Fruit fly (Drosophila melanogaster) whole organism, embryonic: ENCODE data around the gene Mis12.

Experiments
- Aef1 ChIP-seq: fragments of 200-800 bp; sonication (Bioruptor generic); IDR thresholded peaks from 3 replicates; pipeline ENCODE4 v1.3.6; 2022; ENCODE audit warnings: missing biosample characterization, missing genetic modification characterization
- Atf-2 ChIP-seq: fragments of 200-800 bp; sonication (Bioruptor generic); optimal IDR thresholded peaks from 2 replicates; lab custom pipeline; 2016; ENCODE audit warnings: missing biosample characterization, missing genetic modification characterization
- CG11696 ChIP-seq: fragments of 200-800 bp; sonication (Bioruptor generic); IDR thresholded peaks from 2 replicates; pipeline ENCODE4 v1.3.6; 2022; ENCODE audit warnings: missing biosample characterization, missing genetic modification characterization
- CG12744 ChIP-seq: fragments of 200-800 bp; sonication (Bioruptor generic); optimal IDR thresholded peaks from 2 replicates; lab custom pipeline; 2016; ENCODE audit warnings: missing biosample characterization, missing genetic modification characterization
- CG13775 ChIP-seq: fragments of 200-800 bp; sonication (Bioruptor generic); optimal IDR thresholded peaks from 3 replicates; lab custom pipeline; 2017; ENCODE audit warnings: missing biosample characterization, mild to moderate bottlenecking, missing genetic modification characterization
- CG13894 ChIP-seq: fragments of 200-800 bp; sonication (Bioruptor generic); optimal IDR thresholded peaks from 3 replicates; lab custom pipeline; 2018; ENCODE audit warnings: missing biosample characterization, mild to moderate bottlenecking, missing genetic modification characterization, moderate library complexity
- CG1602 ChIP-seq: fragments of 200-800 bp; sonication (Bioruptor generic); optimal IDR thresholded peaks from 3 replicates; lab custom pipeline; 2016; ENCODE audit warnings: missing biosample characterization, missing genetic modification characterization
- CG18764 ChIP-seq: fragments of 200-800 bp; sonication (Bioruptor generic); optimal IDR thresholded peaks from 3 replicates; lab custom pipeline; 2016; ENCODE audit warnings: missing biosample characterization, missing genetic modification characterization
- CG2116 ChIP-seq: fragments of 200-800 bp; sonication (Bioruptor generic); optimal IDR thresholded peaks from 3 replicates; lab custom pipeline; 2018; ENCODE audit warnings: missing biosample characterization, mild to moderate bottlenecking, missing genetic modification characterization
- CG2199 ChIP-seq: fragments of 200-800 bp; sonication (Bioruptor generic); IDR thresholded peaks from 3 replicates; pipeline ENCODE4 v1.3.6; 2022; ENCODE audit warnings: missing biosample characterization, missing genetic modification characterization
- CG3163 ChIP-seq: fragments of 200-800 bp; sonication (Bioruptor generic); optimal IDR thresholded peaks from 3 replicates; lab custom pipeline; 2016; ENCODE audit warnings: missing biosample characterization, missing genetic modification characterization
- CG42726 ChIP-seq: fragments of 200-800 bp; sonication (Bioruptor generic); IDR thresholded peaks from 2 replicates; pipeline ENCODE4 v1.3.6; 2022; ENCODE audit warnings: missing biosample characterization, missing genetic modification characterization; ENCODE audit not compliant: partially characterized antibody
- CG43689 ChIP-seq: fragments of 200-800 bp; sonication (Bioruptor generic); IDR thresholded peaks from 2 replicates; pipeline ENCODE4 v1.3.6; 2022; ENCODE audit warnings: missing biosample characterization, missing genetic modification characterization
- CG4730 ChIP-seq: fragments of 200-800 bp; sonication (Bioruptor generic); IDR thresholded peaks from 2 replicates; pipeline ENCODE4 v1.3.6; 2022; ENCODE audit warnings: missing biosample characterization, missing genetic modification characterization
- CG4820 ChIP-seq: fragments of 200-800 bp; sonication (Bioruptor generic); optimal IDR thresholded peaks from 3 replicates; lab custom pipeline; 2016; ENCODE audit warnings: missing biosample characterization, missing genetic modification characterization
- CG6654 ChIP-seq: fragments of 200-800 bp; sonication (Bioruptor generic); optimal IDR thresholded peaks from 2 replicates; lab custom pipeline; 2017; ENCODE audit warnings: missing biosample characterization, mild to moderate bottlenecking, missing genetic modification characterization
- CG7556 ChIP-seq: fragments of 200-800 bp; sonication (Bioruptor generic); optimal IDR thresholded peaks from 2 replicates; lab custom pipeline; 2017; ENCODE audit warnings: missing biosample characterization, mild to moderate bottlenecking, missing genetic modification characterization
- CG7987 ChIP-seq: fragments of 200-800 bp; sonication (Bioruptor generic); optimal IDR thresholded peaks from 2 replicates; lab custom pipeline; 2018; ENCODE audit warnings: missing biosample characterization, mild to moderate bottlenecking, missing genetic modification characterization, moderate library complexity
- CG8478 ChIP-seq: fragments of >200 bp; optimal IDR thresholded peaks from 2 replicates; lab custom pipeline; 2018
- CG9437 ChIP-seq: fragments of 200-800 bp; sonication (Bioruptor generic); optimal IDR thresholded peaks from 2 replicates; lab custom pipeline; 2018; ENCODE audit warnings: missing biosample characterization, mild to moderate bottlenecking, missing genetic modification characterization
- CG9932 ChIP-seq: fragments of 200-800 bp; sonication (Bioruptor generic); IDR thresholded peaks from 2 replicates; pipeline ENCODE4 v1.3.6; 2022; ENCODE audit warnings: missing biosample characterization, missing genetic modification characterization
- Dfd ChIP-seq, 2 experiments: fragments of >200 bp; optimal IDR thresholded peaks; 2 replicates each; lab custom pipeline; 2017; ENCODE audit warnings: missing biosample characterization in 2 of 2, missing genetic modification characterization in 2 of 2
- Dll ChIP-seq: fragments of 200-800 bp; sonication (Bioruptor generic); IDR thresholded peaks from 4 replicates; pipeline ENCODE4 v1.3.6; 2022; ENCODE audit warnings: missing biosample characterization, missing genetic modification characterization; ENCODE audit not compliant: partially characterized antibody
- Dref ChIP-seq: fragments of 200-800 bp; sonication (Bioruptor generic); IDR thresholded peaks from 2 replicates; pipeline ENCODE4 v1.3.6; 2022; ENCODE audit warnings: missing biosample characterization, missing genetic modification characterization
- HLHmδ ChIP-seq: fragments of 200-800 bp; sonication (Bioruptor generic); optimal IDR thresholded peaks from 2 replicates; lab custom pipeline; 2018; ENCODE audit warnings: missing biosample characterization, mild to moderate bottlenecking, missing genetic modification characterization, moderate library complexity
- Lhr ChIP-seq: fragments of 200-800 bp; sonication (Bioruptor generic); optimal IDR thresholded peaks from 3 replicates; lab custom pipeline; 2017; ENCODE audit warnings: mild to moderate bottlenecking, missing biosample characterization, missing genetic modification reagents, missing genetic modification characterization
- Lpt ChIP-seq: fragments of >200 bp; optimal IDR thresholded peaks from 2 replicates; lab custom pipeline; 2018; ENCODE audit warnings: missing biosample characterization, missing genetic modification characterization
- Neu2 ChIP-seq: fragments of 200-800 bp; sonication (Bioruptor generic); optimal IDR thresholded peaks from 3 replicates; lab custom pipeline; 2016; ENCODE audit warnings: missing biosample characterization, missing genetic modification characterization, borderline replicate concordance
- PHDP ChIP-seq: fragments of 200-800 bp; sonication (Bioruptor generic); optimal IDR thresholded peaks from 3 replicates; lab custom pipeline; 2018; ENCODE audit warnings: missing biosample characterization, mild to moderate bottlenecking, missing genetic modification characterization, moderate library complexity
- Poxn ChIP-seq: fragments of 200-800 bp; sonication (Bioruptor generic); IDR thresholded peaks from 2 replicates; pipeline ENCODE4 v1.3.6; 2022; ENCODE audit warnings: missing biosample characterization, missing genetic modification characterization
- Rx ChIP-seq: fragments of 200-800 bp; sonication (Bioruptor generic); IDR thresholded peaks from 2 replicates; pipeline ENCODE4 v1.3.6; 2022; ENCODE audit warnings: missing biosample characterization, missing genetic modification characterization
- Scr ChIP-seq: fragments of 200-800 bp; sonication (Bioruptor generic); IDR thresholded peaks from 2 replicates; pipeline ENCODE4 v1.3.6; 2022; ENCODE audit warnings: missing biosample characterization, missing genetic modification characterization; ENCODE audit not compliant: partially characterized antibody
- Side ChIP-seq: fragments of 200-800 bp; sonication (Bioruptor generic); optimal IDR thresholded peaks from 2 replicates; lab custom pipeline; 2016; ENCODE audit warnings: missing biosample characterization, missing genetic modification characterization
- Sin3A ChIP-seq: fragments of >200 bp; optimal IDR thresholded peaks from 2 replicates; lab custom pipeline; 2018
- Vsx1 ChIP-seq: fragments of 200-800 bp; sonication (Bioruptor generic); optimal IDR thresholded peaks from 2 replicates; lab custom pipeline; 2017; ENCODE audit warnings: missing biosample characterization, mild to moderate bottlenecking, missing genetic modification characterization, missing genetic modification reagents
- caup ChIP-seq: fragments of 200-800 bp; sonication (Bioruptor generic); optimal IDR thresholded peaks from 3 replicates; lab custom pipeline; 2017; ENCODE audit warnings: missing biosample characterization, mild to moderate bottlenecking, missing genetic modification characterization, moderate library complexity; ENCODE audit not compliant: severe bottlenecking
- croc ChIP-seq: fragments of 200-800 bp; sonication (Bioruptor generic); conservative IDR thresholded peaks from 3 replicates; pipeline ENCODE4 v1.3.6; 2022; ENCODE audit warnings: missing biosample characterization, missing genetic modification characterization
- ems ChIP-seq: fragments of 200-800 bp; sonication (Bioruptor generic); optimal IDR thresholded peaks from 3 replicates; lab custom pipeline; 2016; ENCODE audit warnings: missing biosample characterization, missing genetic modification characterization
- gcm ChIP-seq: fragments of 200-800 bp; sonication (Bioruptor generic); optimal IDR thresholded peaks from 2 replicates; lab custom pipeline; 2019; ENCODE audit warnings: missing biosample characterization, mild to moderate bottlenecking, missing genetic modification characterization, moderate library complexity
- hb ChIP-seq: fragments of 200-800 bp; sonication (Bioruptor generic); IDR thresholded peaks from 3 replicates; pipeline ENCODE4 v1.3.6; 2022; ENCODE audit warnings: missing biosample characterization, missing genetic modification characterization; ENCODE audit not compliant: partially characterized antibody
- kah ChIP-seq: fragments of 200-800 bp; sonication (Bioruptor generic); optimal IDR thresholded peaks from 2 replicates; lab custom pipeline; 2018; ENCODE audit warnings: missing biosample characterization, mild to moderate bottlenecking, missing genetic modification characterization
- lilli ChIP-seq: fragments of 200-800 bp; sonication (Bioruptor generic); optimal IDR thresholded peaks from 3 replicates; lab custom pipeline; 2016; ENCODE audit warnings: missing biosample characterization, missing genetic modification characterization
- lmd ChIP-seq: fragments of 200-800 bp; sonication (Bioruptor generic); IDR thresholded peaks from 2 replicates; pipeline ENCODE4 v1.3.6; 2022; ENCODE audit warnings: missing biosample characterization, missing genetic modification characterization
- maf-S ChIP-seq: fragments of 200-800 bp; sonication (Bioruptor generic); optimal IDR thresholded peaks from 2 replicates; lab custom pipeline; 2016; ENCODE audit warnings: missing biosample characterization, missing genetic modification characterization
- mld ChIP-seq: fragments of 200-800 bp; sonication (Bioruptor generic); IDR thresholded peaks from 3 replicates; pipeline ENCODE4 v1.3.6; 2022; ENCODE audit warnings: missing biosample characterization, missing genetic modification characterization; ENCODE audit not compliant: partially characterized antibody
- otp ChIP-seq: fragments of 200-800 bp; sonication (Bioruptor generic); IDR thresholded peaks from 3 replicates; pipeline ENCODE4, ENCODE4 v1.3.6; 2022; ENCODE audit warnings: missing biosample characterization, missing genetic modification characterization
- psq ChIP-seq: fragments of 200-800 bp; sonication (Bioruptor generic); optimal IDR thresholded peaks from 2 replicates; lab custom pipeline; 2017; ENCODE audit warnings: missing biosample characterization, missing genetic modification characterization
- wor ChIP-seq: fragments of 200-800 bp; sonication (Bioruptor generic); IDR thresholded peaks from 2 replicates; pipeline ENCODE4 v1.3.6; 2022; ENCODE audit warnings: missing biosample characterization, missing genetic modification characterization
- zfh1 ChIP-seq: fragments of 200-800 bp; sonication (Bioruptor generic); IDR thresholded peaks from 3 replicates; pipeline ENCODE4 v1.3.6; 2022; ENCODE audit warnings: missing biosample characterization, missing genetic modification characterization

Mis12 gene

DNA sequence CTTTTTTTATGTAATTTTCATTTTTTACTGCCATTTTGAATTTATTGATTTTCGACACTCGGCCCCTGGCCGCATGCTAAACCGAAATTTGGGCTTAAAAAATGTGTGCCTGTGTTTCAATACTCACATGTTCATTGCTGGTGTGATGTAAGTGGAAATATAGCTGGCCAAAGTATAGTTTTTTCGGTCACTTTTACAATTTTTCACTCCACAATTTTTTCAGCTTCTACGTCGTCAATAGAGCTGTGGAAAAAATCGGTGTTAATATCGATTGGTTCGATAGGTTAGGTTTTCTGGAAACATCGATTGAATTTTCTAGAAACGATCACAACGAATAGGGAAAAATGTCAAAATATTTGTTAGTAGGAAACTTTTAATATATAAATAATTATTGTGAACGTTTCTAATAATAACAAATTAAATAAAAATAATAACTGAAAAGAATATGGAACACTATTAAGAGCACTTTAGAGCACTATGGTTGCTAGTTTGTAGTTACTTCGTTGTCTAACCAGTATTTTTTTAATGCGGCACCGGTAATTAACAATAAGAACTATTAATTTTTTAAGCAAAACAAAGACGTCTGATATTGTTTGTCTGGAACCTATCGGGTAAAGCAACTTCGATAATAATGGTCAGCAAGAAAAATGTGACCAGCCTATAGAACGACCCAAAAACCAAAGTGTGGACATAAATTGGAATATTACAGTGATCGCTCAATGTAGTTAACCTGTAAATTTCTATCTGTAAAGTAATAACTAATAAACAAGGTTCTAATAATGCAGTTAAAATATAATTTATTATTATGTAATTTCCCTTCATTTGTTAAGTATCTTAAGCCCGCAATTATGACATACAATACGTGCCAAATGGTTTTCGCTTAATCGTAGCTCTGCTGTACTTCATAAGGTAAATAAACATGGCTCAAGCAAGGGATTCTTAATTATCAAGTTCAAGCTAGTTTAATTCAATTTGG lies 13.3 kb downstream of the Mis12 start, which contains the start of the genes CG10077 and CG9948 (continued):
- TF ChIP-seq CG3163 (GFP tag; lab: Kevin White, UChicago) (no peak), ems (peak; percentile 67), Aef1 (GFP tag; lab: Robert Waterston, UW) (peak; percentile 87), Atf-2 (GFP tag; lab: Kevin White, UChicago) (peak; percentile 64), zfh1 (peak; percentile 94), maf-S (GFP tag; lab: Kevin White, UChicago) (peak; percentile 35), lmd (GFP tag; lab: Robert Waterston, UW) (peak; percentile 93), CG13894 (tag; lab: Kevin White, UChicago) (peak; percentile 90), CG7987 (GFP tag; lab: Kevin White, UChicago) (peak; percentile 79), Dfd (GFP tag; optimal IDR thresholded peaks at IDR 0.05; lab: Kevin White, UChicago) (no peak), CG12744 (GFP tag; lab: Kevin White, UChicago) (no peak), CG1602 (GFP tag; lab: Kevin White, UChicago) (peak; percentile 90), HLHmδ (GFP tag; lab: Kevin White, UChicago) (no peak), CG8478 (no peak), croc (GFP tag; lab: Robert Waterston, UW) (peak; percentile 86), CG11696 (peak; percentile 63), CG4820 (GFP tag; lab: Kevin White, UChicago) (peak; percentile 78), Scr (GFP tag; lab: Robert Waterston, UW) (peak; percentile 86), PHDP (tag; lab: Kevin White, UChicago) (peak; percentile 92), CG18764 (peak; percentile 64), CG43689 (GFP tag; lab: Robert Waterston, UW) (peak; percentile 64), wor (GFP tag; lab: Robert Waterston, UW) (peak; percentile 79), Dref (GFP tag; lab: Robert Waterston, UW) (peak; percentile 87), Poxn (GFP tag; lab: Robert Waterston, UW) (peak; percentile 66; the same call in 1 of the 2 replicates), mld (peak; percentile 68; the same call in 1 of the 3 replicates), Neu2 (no peak), Side (peak; percentile 38), CG9932 (GFP tag; lab: Robert Waterston, UW) (peak; percentile 93), kah (GFP tag; lab: Kevin White, UChicago) (peak; percentile 81), Lpt (GFP tag; lab: Kevin White, UChicago) (no peak), CG9437 (GFP tag; lab: Kevin White, UChicago) (peak; percentile 75), CG6654 (peak; percentile 44), CG4730 (GFP tag; lab: Robert Waterston, UW) (peak; percentile 83), otp (peak; percentile 83), Lhr (GFP tag; lab: Kevin White, UChicago) (peak; percentile 10), Sin3A (no peak), Rx (peak; percentile 88), psq (GFP tag; lab: Kevin White, UChicago) (peak; percentile 8), CG7556 (GFP tag; lab: Kevin White, UChicago) (peak; percentile 84), Vsx1 (GFP tag; lab: Kevin White, UChicago) (peak; percentile 61), caup (GFP tag; lab: Kevin White, UChicago) (peak; percentile 82), CG42726 (GFP tag; lab: Robert Waterston, UW) (peak; percentile 49; the same call in 1 of the 2 replicates), CG13775 (GFP tag; lab: Kevin White, UChicago) (peak; percentile 85), hb (GFP tag; lab: Robert Waterston, UW) (peak; percentile 78; the same call in 2 of the 3 replicates), CG2199 (GFP tag; lab: Robert Waterston, UW) (peak; percentile 89), Dll (GFP tag; lab: Robert Waterston, UW) (peak; percentile 85), CG2116 (GFP tag; lab: Kevin White, UChicago) (peak; percentile 78), lilli (GFP tag; lab: Kevin White, UChicago) (peak; percentile 88), gcm (GFP tag; lab: Kevin White, UChicago) (peak; percentile 92)
